Fruit fly (Drosophila melanogaster): ENCODE data around the gene REG.

DNA sequence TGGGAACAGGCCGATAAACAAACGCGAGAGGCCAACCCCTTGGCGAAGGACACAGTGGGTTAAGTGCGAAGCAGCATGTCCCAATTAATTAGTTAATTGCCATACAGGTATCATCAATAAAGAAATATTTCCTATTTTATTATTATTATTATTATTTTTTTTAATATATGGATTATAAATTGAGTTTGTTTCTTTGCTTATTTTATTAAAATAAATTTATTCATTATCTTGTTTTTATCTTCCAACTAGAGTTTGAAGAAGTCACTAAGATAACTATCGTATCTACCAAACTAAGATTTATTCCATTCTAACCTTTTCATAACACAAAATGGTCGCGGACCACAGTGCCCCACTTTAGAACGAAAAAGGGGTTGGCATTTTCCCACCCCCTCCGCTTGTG, 4.0 kb upstream of the REG start:
- TF ChIP-seq ss (GFP tag; optimal IDR thresholded peaks at IDR 0.05) (no peak), CG3919 (GFP tag; optimal IDR thresholded peaks at IDR 0.05) (no peak), CG32006 (GFP tag; optimal IDR thresholded peaks at IDR 0.05) (peak; percentile 24), Lpt (GFP tag; optimal IDR thresholded peaks at IDR 0.05) (no peak), CG11294 (GFP tag; IDR thresholded peaks at IDR 0.05) (no peak), Eip93F (GFP tag; optimal IDR thresholded peaks at IDR 0.05) (no peak), CG8119 (GFP tag; IDR thresholded peaks at IDR 0.05) (no peak), CG7368 (GFP tag; optimal IDR thresholded peaks at IDR 0.05) (no peak), CG10669 (GFP tag; optimal IDR thresholded peaks at IDR 0.05) (no peak), CG11902 (GFP tag; optimal IDR thresholded peaks at IDR 0.05) (no peak), CG8319 (GFP tag; optimal IDR thresholded peaks at IDR 0.05) (no peak), Eip75B (GFP tag; optimal IDR thresholded peaks at IDR 0.05) (no peak), CG6163 (GFP tag; IDR thresholded peaks at IDR 0.05) (no peak), vri (GFP tag; optimal IDR thresholded peaks at IDR 0.05) (no peak)
